Worm (Caenorhabditis elegans): ENCODE data around the gene sra-9.

DNA sequence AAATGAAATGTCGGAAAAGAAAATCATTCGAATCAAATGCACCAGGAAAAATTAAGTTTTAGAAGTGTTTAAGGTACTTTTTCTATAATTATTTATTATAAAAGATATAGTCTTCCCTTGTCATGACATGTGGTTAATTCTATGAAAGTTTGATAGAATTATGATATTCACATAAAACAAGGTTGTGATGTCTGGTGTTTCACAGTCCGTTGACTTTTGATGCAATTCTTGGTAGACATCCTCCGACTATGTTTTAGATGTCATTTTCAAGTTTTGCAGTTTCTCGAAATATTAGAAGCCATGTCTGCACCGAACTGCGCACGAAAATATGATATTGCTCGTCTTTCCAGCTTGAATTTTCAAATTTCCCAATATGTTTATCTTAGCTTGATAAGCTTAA is 12.3 kb downstream of the sra-9 start, which contains the start of gene sra-7:
- TF ChIP-seq pag-3 (tag; optimal IDR thresholded peaks at IDR 0.05; ENCODE audit: borderline replicate concordance), result no peak
- TF ChIP-seq dve-1 (tag; optimal IDR thresholded peaks at IDR 0.05), result no peak
- TF ChIP-seq ets-4 (tag; optimal IDR thresholded peaks at IDR 0.05), result no peak
- no peak for TF ChIP-seq pqm-1 (tag; optimal IDR thresholded peaks at IDR 0.05)
- TF ChIP-seq ama-1 (optimal IDR thresholded peaks at IDR 0.05), result no peak
- TF ChIP-seq lin-11 (tag; optimal IDR thresholded peaks at IDR 0.05), result no peak
- TF ChIP-seq pha-2 (tag; optimal IDR thresholded peaks at IDR 0.05), result no peak
- no peak for TF ChIP-seq Y22D7AL.16 (tag; optimal IDR thresholded peaks at IDR 0.05)
- no peak for TF ChIP-seq che-1 (tag; optimal IDR thresholded peaks at IDR 0.05)
- TF ChIP-seq sox-4 (tag; optimal IDR thresholded peaks at IDR 0.05), result no peak
- no peak for TF ChIP-seq elt-2 (tag; optimal IDR thresholded peaks at IDR 0.05)
- TF ChIP-seq nhr-232 (tag; optimal IDR thresholded peaks at IDR 0.05), result no peak
- no peak for TF ChIP-seq npax-4 (tag; optimal IDR thresholded peaks at IDR 0.05)
- no peak for TF ChIP-seq K09A11.1 (tag; optimal IDR thresholded peaks at IDR 0.05; ENCODE audit: insufficient read depth)

Data from whole organism, late embryonic.